Worm (Caenorhabditis elegans) whole organism, L4 larva: ENCODE measurements around the gene best-1.

Source experiments
- Y105C5A.15 ChIP-seq: fragments of 200-800 bp; sonication (Bioruptor generic); IDR thresholded peaks from 2 replicates; pipeline ENCODE4 v1.3.6; 2022; ENCODE audit warnings: missing genetic modification characterization, missing compliant biosample characterization
- ZK337.2 ChIP-seq: fragments of 200-800 bp; sonication (Bioruptor generic); IDR thresholded peaks from 2 replicates; pipeline ENCODE4 v1.3.6; 2022; ENCODE audit warnings: missing genetic modification reagents, missing genetic modification characterization, missing compliant biosample characterization
- aha-1 ChIP-seq: fragments of 150-350 bp; peaks from one replicate; lab custom pipeline; 2014; ENCODE audit warnings: missing biosample characterization, missing genetic modification characterization
- aly-2 ChIP-seq: sonication (generic microtip); optimal IDR thresholded peaks from 2 replicates; lab custom pipeline; 2018; ENCODE audit warnings: missing biosample characterization, missing genetic modification characterization
- arid-1 ChIP-seq: fragments of 200-800 bp; sonication (Bioruptor generic); conservative IDR thresholded peaks from 2 replicates; pipeline ENCODE4 v1.3.6; 2022; ENCODE audit warnings: missing genetic modification reagents, missing genetic modification characterization, missing compliant biosample characterization
- ceh-20 ChIP-seq: fragments of 200-800 bp; sonication (Bioruptor generic); IDR thresholded peaks from 2 replicates; pipeline ENCODE4 v1.3.6; 2022; ENCODE audit warnings: missing genetic modification reagents, missing genetic modification characterization, missing compliant biosample characterization
- ceh-44 ChIP-seq: fragments of 200-800 bp; sonication (Bioruptor generic); IDR thresholded peaks from 2 replicates; pipeline ENCODE4 v1.3.6; 2022; ENCODE audit warnings: missing genetic modification reagents, missing genetic modification characterization, missing compliant biosample characterization
- ces-1 ChIP-seq: fragments of 150-350 bp; sonication (generic microtip); optimal IDR thresholded peaks from 4 replicates; lab custom pipeline; 2014; ENCODE audit warnings: missing biosample characterization, missing genetic modification reagents, missing genetic modification characterization
- daf-8 ChIP-seq: fragments of 200-800 bp; sonication (Bioruptor generic); IDR thresholded peaks from 2 replicates; pipeline ENCODE4 v1.3.6; 2022; ENCODE audit warnings: missing genetic modification characterization, missing compliant biosample characterization
- dmd-6 ChIP-seq: fragments of 200-800 bp; sonication (Bioruptor generic); IDR thresholded peaks from 2 replicates; pipeline ENCODE4 v1.3.6; 2022; ENCODE audit warnings: missing genetic modification reagents, missing genetic modification characterization, missing compliant biosample characterization
- dmd-9 ChIP-seq: fragments of 200-800 bp; sonication (Bioruptor generic); IDR thresholded peaks from 2 replicates; pipeline ENCODE4 v1.3.6; 2022; ENCODE audit warnings: missing genetic modification reagents, missing genetic modification characterization, missing compliant biosample characterization
- dpl-1 ChIP-seq: fragments of 150-350 bp; optimal IDR thresholded peaks from 2 replicates; lab custom pipeline; 2014; ENCODE audit warnings: missing biosample characterization, missing genetic modification reagents, missing genetic modification characterization
- hlh-11 ChIP-seq: fragments of 200-800 bp; sonication (Bioruptor generic); optimal IDR thresholded peaks from 2 replicates; lab custom pipeline; 2018; ENCODE audit warnings: mild to moderate bottlenecking, missing genetic modification characterization, missing compliant biosample characterization
- hlh-30 ChIP-seq: sonication (generic microtip); optimal IDR thresholded peaks from 2 replicates; lab custom pipeline; 2017; ENCODE audit warnings: antibody characterized with exemption, mild to moderate bottlenecking, missing genetic modification characterization, missing compliant biosample characterization; ENCODE audit not compliant: insufficient read depth
- lin-15B ChIP-seq: fragments of 150-350 bp; sonication (generic microtip); optimal IDR thresholded peaks from 3 replicates; lab custom pipeline; 2014; ENCODE audit warnings: missing biosample characterization, missing genetic modification characterization
- lin-39 ChIP-seq: fragments of 150-350 bp; optimal IDR thresholded peaks from 2 replicates; lab custom pipeline; 2014; ENCODE audit warnings: missing biosample characterization, missing genetic modification reagents, missing genetic modification characterization
- lsy-2 ChIP-seq, 2 experiments: fragments of 150-350 bp in 1 of 2; sonication (generic microtip) in 1 of 2; optimal IDR thresholded peaks; 2 replicates each; lab custom pipeline; 2014 to 2017; ENCODE audit warnings: missing biosample characterization in 2 of 2, missing genetic modification characterization in 2 of 2
- mdl-1 ChIP-seq, 2 experiments: fragments of 150-350 bp in 1 of 2; sonication (generic microtip) in 1 of 2; optimal IDR thresholded peaks; 2 replicates each; lab custom pipeline; 2014 to 2017; ENCODE audit warnings: missing biosample characterization in 2 of 2, missing genetic modification characterization in 2 of 2
- mes-2 ChIP-seq: sonication (generic microtip); optimal IDR thresholded peaks from 2 replicates; lab custom pipeline; 2016; ENCODE audit warnings: missing genotype, mild to moderate bottlenecking, missing genetic modification characterization, missing compliant biosample characterization; ENCODE audit not compliant: poor library complexity, severe bottlenecking
- mxl-3 ChIP-seq: fragments of 200-800 bp; sonication (Bioruptor generic); optimal IDR thresholded peaks from 2 replicates; lab custom pipeline; 2018; ENCODE audit warnings: mild to moderate bottlenecking, missing genetic modification characterization, missing compliant biosample characterization
- nhr-10 ChIP-seq: fragments of 150-350 bp; optimal IDR thresholded peaks from 2 replicates; lab custom pipeline; 2014; ENCODE audit warnings: missing biosample characterization, missing genetic modification characterization
- nhr-25 ChIP-seq: sonication (generic microtip); optimal IDR thresholded peaks from 2 replicates; lab custom pipeline; 2017; ENCODE audit warnings: missing genetic modification characterization, mild to moderate bottlenecking, missing compliant biosample characterization, antibody characterized with exemption, moderate library complexity, borderline replicate concordance; ENCODE audit not compliant: insufficient read depth
- nhr-28 ChIP-seq: fragments of 150-350 bp; optimal IDR thresholded peaks from 2 replicates; lab custom pipeline; 2014; ENCODE audit warnings: missing biosample characterization, missing genetic modification characterization
- nhr-77 ChIP-seq: fragments of 150-350 bp; optimal IDR thresholded peaks from 2 replicates; lab custom pipeline; 2014; ENCODE audit warnings: missing biosample characterization, missing genetic modification characterization
- rbr-2 ChIP-seq: sonication (generic microtip); optimal IDR thresholded peaks from 2 replicates; lab custom pipeline; 2016; ENCODE audit warnings: missing genotype, missing genetic modification characterization, missing compliant biosample characterization
- saeg-2 ChIP-seq: fragments of 200-800 bp; sonication (Bioruptor generic); IDR thresholded peaks from 2 replicates; pipeline ENCODE4 v1.3.6; 2022; ENCODE audit warnings: missing genetic modification reagents, missing genetic modification characterization, missing compliant biosample characterization
- snpc-1.2 ChIP-seq: fragments of 200-800 bp; sonication (Bioruptor generic); IDR thresholded peaks from 2 replicates; pipeline ENCODE4 v1.3.6; 2022; ENCODE audit warnings: missing genetic modification reagents, missing genetic modification characterization, missing compliant biosample characterization
- spr-1 ChIP-seq: sonication (generic microtip); optimal IDR thresholded peaks from 2 replicates; lab custom pipeline; 2016; ENCODE audit warnings: mild to moderate bottlenecking, missing genetic modification characterization, missing compliant biosample characterization
- tag-97 ChIP-seq: fragments of 200-800 bp; sonication (Bioruptor generic); IDR thresholded peaks from 2 replicates; pipeline ENCODE4 v1.3.6; 2022; ENCODE audit warnings: missing genetic modification characterization, missing compliant biosample characterization
- tra-1 ChIP-seq: fragments of 200-800 bp; sonication (Bioruptor generic); IDR thresholded peaks from 2 replicates; pipeline ENCODE4 v1.3.6; 2022; ENCODE audit warnings: missing genetic modification reagents, missing genetic modification characterization, missing compliant biosample characterization
- unc-130 ChIP-seq: sonication (generic microtip); optimal IDR thresholded peaks from 2 replicates; lab custom pipeline; 2016; ENCODE audit warnings: missing genetic modification reagents, missing genetic modification characterization, missing compliant biosample characterization
- unc-62 ChIP-seq, 3 experiments: fragments of 150-350 bp in 1 of 3; sonication (generic microtip); optimal IDR thresholded peaks in 2 of 3; peaks in 1 of 3; 1 replicate in 1 of 3; 2 replicates in 2 of 3; lab custom pipeline; 2014 to 2017; ENCODE audit warnings: missing biosample characterization in 3 of 3, missing genetic modification characterization in 3 of 3, missing genetic modification reagents in 3 of 3, missing genotype in 1 of 3
- zag-1 ChIP-seq: fragments of 150-350 bp; optimal IDR thresholded peaks from 2 replicates; lab custom pipeline; 2014; ENCODE audit warnings: missing biosample characterization, missing genetic modification characterization
- zfp-2 ChIP-seq: sonication (generic microtip); optimal IDR thresholded peaks from 2 replicates; lab custom pipeline; 2016; ENCODE audit warnings: mild to moderate bottlenecking, missing genetic modification characterization, missing compliant biosample characterization

The best-1 gene

DNA sequence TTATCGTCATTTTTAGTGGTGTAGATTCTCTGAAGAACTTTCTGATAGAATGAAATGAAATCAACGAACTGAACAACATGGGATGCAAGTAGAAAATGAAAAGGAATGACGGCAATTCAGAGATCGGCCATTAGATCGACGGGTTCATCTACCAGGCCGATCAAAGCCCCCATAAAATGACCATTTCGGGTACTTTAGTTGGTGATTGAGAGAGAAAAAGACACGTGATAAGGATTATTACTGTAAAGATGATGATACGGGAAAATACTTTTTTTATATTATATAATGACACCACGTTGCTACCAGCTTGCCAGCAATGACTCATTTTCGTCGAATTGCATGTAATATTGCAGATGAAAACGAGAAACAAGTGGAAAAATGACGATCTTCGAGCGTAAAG is at the start of gene best-1:
Gene best-1, minus strand, starts transcription at position 29 of the 400 bp plus-strand sequence.
- peak; percentile 52 for TF ChIP-seq nhr-28
- TF ChIP-seq zag-1 = no peak
- no peak for TF ChIP-seq Y105C5A.15 (GFP tag; lab: Robert Waterston, UW)
- no peak for TF ChIP-seq daf-8 (GFP tag; lab: Robert Waterston, UW)
- peak; percentile 5 for TF ChIP-seq hlh-30 (tag; lab: Kevin White, UChicago)
- TF ChIP-seq dpl-1 = no peak
- no peak for TF ChIP-seq saeg-2
- no peak for TF ChIP-seq nhr-10 (tag; lab: Kevin White, UChicago)
- TF ChIP-seq arid-1 (GFP tag; lab: Robert Waterston, UW) = no peak
- no peak for TF ChIP-seq ZK337.2
- TF ChIP-seq ceh-44 (GFP tag; lab: Robert Waterston, UW) = no peak
- TF ChIP-seq hlh-11 (tag; lab: Kevin White, UChicago) = peak; percentile 32
- no peak for TF ChIP-seq spr-1 (tag; lab: Kevin White, UChicago)
- TF ChIP-seq mdl-1 (tag; optimal IDR thresholded peaks at IDR 0.05; lab: Kevin White, UChicago) = peak in 1 of 2 experiments; percentile 67
- TF ChIP-seq tag-97 = no peak
- TF ChIP-seq dmd-9 = no peak
- TF ChIP-seq aly-2 (tag; lab: Kevin White, UChicago) = no peak
- no peak for TF ChIP-seq nhr-25
- no peak for TF ChIP-seq lin-39 (tag; lab: Kevin White, UChicago)
- peak; percentile 32 for TF ChIP-seq mxl-3 (GFP tag; lab: Kevin White, UChicago)
- 0 out of 2 replicates have a peak, but pooled peaks have one; percentile 17 for TF ChIP-seq dmd-6 (GFP tag; lab: Robert Waterston, UW)
- TF ChIP-seq aha-1 (tag; lab: Kevin White, UChicago) = no peak
- TF ChIP-seq nhr-77 (tag; lab: Kevin White, UChicago) = no peak
- no peak for TF ChIP-seq lin-15B
- no peak for TF ChIP-seq tra-1 (GFP tag; lab: Robert Waterston, UW)
- TF ChIP-seq rbr-2 = no peak
- TF ChIP-seq ceh-20 = no peak
- no peak for TF ChIP-seq lsy-2 (tag; optimal IDR thresholded peaks at IDR 0.05; lab: Kevin White, UChicago)
- TF ChIP-seq ces-1 (GFP tag; lab: Kevin White, UChicago) = no peak
- no peak for TF ChIP-seq zfp-2 (tag; lab: Kevin White, UChicago)

DNA sequence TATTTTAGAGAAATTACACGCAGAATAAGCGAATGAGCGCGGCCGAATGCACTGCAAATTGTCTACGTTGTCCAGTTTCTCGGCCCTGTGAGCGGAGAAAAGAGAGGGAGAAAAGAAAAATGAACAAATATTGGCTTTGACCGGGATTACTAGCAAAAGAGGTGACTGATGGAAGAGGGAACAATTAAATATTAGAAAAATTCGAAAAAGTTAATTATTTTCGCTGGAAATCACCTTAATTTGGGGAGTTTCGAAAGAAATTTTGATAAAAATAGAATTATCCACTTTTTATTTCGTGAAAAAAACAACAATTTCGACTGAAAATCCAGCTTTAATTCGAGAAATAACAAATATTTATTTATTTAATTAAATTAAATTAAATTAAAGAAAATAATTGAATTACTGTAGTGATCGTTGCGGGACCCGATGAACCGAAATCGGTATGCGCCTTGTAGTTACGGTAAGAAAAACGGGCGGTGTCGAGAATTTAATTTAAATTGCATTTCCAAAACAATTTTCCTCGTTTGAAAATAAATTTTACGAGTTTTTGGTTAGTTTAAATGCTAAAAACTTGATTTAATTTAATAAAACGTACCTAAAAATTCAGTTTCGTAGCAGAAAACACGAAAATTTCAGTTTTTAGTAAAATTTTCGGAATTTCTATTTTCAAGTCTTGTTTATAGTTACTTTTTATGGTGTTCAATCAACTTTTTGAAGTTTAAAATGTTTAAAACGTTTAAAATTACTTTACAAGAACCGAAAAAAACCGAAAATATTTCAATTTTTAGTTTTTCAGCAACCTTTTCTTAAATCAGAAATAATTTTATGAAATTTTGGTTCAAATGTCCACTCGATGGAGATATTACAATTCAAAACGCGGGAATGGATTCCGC is 45.1 kb upstream of the best-1 start, which contains the start of the genes crld-1 and msh-5:
Gene crld-1, minus strand, starts transcription at position 51 of the 893 bp plus-strand sequence.
Gene msh-5, plus strand, starts transcription at position 843 of the 893 bp plus-strand sequence.
- TF ChIP-seq zag-1 (no peak), spr-1 (tag; lab: Kevin White, UChicago) (no peak), dpl-1 (no peak), nhr-28 (no peak), mes-2 (tag; lab: Kevin White, UChicago) (peak; percentile 3), snpc-1.2 (0 out of 2 replicates have a peak, but pooled peaks have one; percentile 50)

DNA sequence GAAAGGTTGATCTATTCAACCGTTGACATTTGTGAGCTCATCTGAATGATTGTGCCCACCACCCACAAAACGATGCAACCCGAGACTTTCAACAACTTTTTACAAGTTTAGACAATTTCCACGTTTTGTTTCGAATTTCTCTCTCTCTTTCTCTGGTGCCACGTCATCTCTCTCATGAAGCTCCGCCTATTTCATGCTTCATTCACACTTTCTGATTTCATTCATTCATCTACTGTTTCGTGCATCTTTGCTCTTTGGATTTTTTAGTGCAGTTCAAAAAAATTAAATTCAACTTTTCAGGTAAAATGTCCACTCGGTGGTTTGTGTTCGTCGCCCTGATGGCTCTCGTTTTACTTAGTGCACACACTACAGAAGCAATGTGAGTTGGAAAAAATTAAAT is 39.7 kb upstream of the best-1 start, which contains the start of gene nlp-79:
Gene nlp-79, plus strand, starts transcription at position 301 of the 400 bp plus-strand sequence.
- TF ChIP-seq unc-130 (GFP tag; lab: Kevin White, UChicago) = no peak
- peak in 1 of 2 experiments; percentile 63 for TF ChIP-seq unc-62 (GFP tag; optimal IDR thresholded peaks at IDR 0.05 in 1 of 2; lab: Kevin White, UChicago)
- no peak for TF ChIP-seq unc-62 (tag; optimal IDR thresholded peaks at IDR 0.05; lab: Kevin White, UChicago)
